Worm (Caenorhabditis elegans) whole organism, L1 larva: ENCODE measurements around the gene F44D12.10.

Experiments
- ces-1 ChIP-seq: fragments of 150-350 bp; optimal IDR thresholded peaks from 2 replicates; lab custom pipeline; 2014; ENCODE audit warnings: missing biosample characterization, missing genetic modification reagents, missing genetic modification characterization
- isw-1 ChIP-seq: fragments of 200-800 bp; sonication (Bioruptor generic); IDR thresholded peaks from 2 replicates; pipeline ENCODE4 v1.3.6; 2022; ENCODE audit warnings: missing genetic modification characterization, missing compliant biosample characterization
- nhr-11 ChIP-seq: fragments of 150-350 bp; optimal IDR thresholded peaks from 2 replicates; lab custom pipeline; 2014; ENCODE audit warnings: missing biosample characterization, missing genetic modification characterization
- nhr-28 ChIP-seq: fragments of 150-350 bp; optimal IDR thresholded peaks from 2 replicates; lab custom pipeline; 2014; ENCODE audit warnings: missing biosample characterization, missing genetic modification characterization
- sox-4 ChIP-seq: sonication (generic microtip); optimal IDR thresholded peaks from 2 replicates; lab custom pipeline; 2016; ENCODE audit warnings: missing genetic modification characterization, missing compliant biosample characterization
- zag-1 ChIP-seq: fragments of 150-350 bp; optimal IDR thresholded peaks from 2 replicates; lab custom pipeline; 2014; ENCODE audit warnings: missing biosample characterization, missing genetic modification characterization

ce11 chrIV:10016977-10017376 is 19.9 kb downstream of the F44D12.10 start, which contains the start of gene ent-7:
- TF ChIP-seq isw-1 (GFP tag; lab: Robert Waterston, UW) (no peak), ces-1 (no peak), zag-1 (tag; lab: Kevin White, UChicago) (no peak), nhr-28 (no peak), sox-4 (no peak), nhr-11 (tag; lab: Kevin White, UChicago) (no peak)
